Worm (Caenorhabditis elegans): ENCODE results near the gene R02F2.6.

Gene R02F2.6

ce11 chrIII:5498973-5499372 is 20.2 kb upstream of the R02F2.6 start, which contains the start of gene R02F2.9 (continued):
- TF ChIP-seq nhr-77 (tag; optimal IDR thresholded peaks at IDR 0.05): no peak
- TF ChIP-seq ets-5 (GFP tag; IDR thresholded peaks at IDR 0.05): no peak
- peak; percentile 58 for TF ChIP-seq lin-14 (GFP tag; optimal IDR thresholded peaks at IDR 0.05)
- TF ChIP-seq dsc-1 (tag; optimal IDR thresholded peaks at IDR 0.05): peak; percentile 75
- no peak for TF ChIP-seq Y116A8C.19 (tag; optimal IDR thresholded peaks at IDR 0.05; ENCODE audit: borderline replicate concordance)
- peak; percentile 17 for TF ChIP-seq snpc-4 (tag; optimal IDR thresholded peaks at IDR 0.05)
- TF ChIP-seq pqm-1 (tag; optimal IDR thresholded peaks at IDR 0.05): no peak
- TF ChIP-seq dpl-1 (GFP tag; optimal IDR thresholded peaks at IDR 0.05): peak; percentile 91 to 95 (median 94)
- no peak for TF ChIP-seq elt-3 (tag; optimal IDR thresholded peaks at IDR 0.05)
- no peak for TF ChIP-seq jun-1 (tag; optimal IDR thresholded peaks at IDR 0.05)
- peak; percentile 62 to 93 for TF ChIP-seq efl-1 (optimal IDR thresholded peaks at IDR 0.05)
- peak; percentile 94 to 99 for TF ChIP-seq efl-1 (GFP tag; optimal IDR thresholded peaks at IDR 0.05 in 1 of 2)
- TF ChIP-seq aha-1 (tag; optimal IDR thresholded peaks at IDR 0.05): no peak
- TF ChIP-seq ceh-63 (GFP tag; optimal IDR thresholded peaks at IDR 0.05): no peak
- TF ChIP-seq mef-2 (tag; optimal IDR thresholded peaks at IDR 0.05): no peak
- peak; percentile 82 for TF ChIP-seq nhr-71 (tag; optimal IDR thresholded peaks at IDR 0.05)
- TF ChIP-seq snu-23 (GFP tag; optimal IDR thresholded peaks at IDR 0.05): peak; percentile 74
- no peak for TF ChIP-seq fkh-4 (tag; optimal IDR thresholded peaks at IDR 0.05; ENCODE audit: borderline replicate concordance)
- peak; percentile 5 for TF ChIP-seq C04F5.9 (tag; optimal IDR thresholded peaks at IDR 0.05)
- peak; percentile 37 for TF ChIP-seq ceh-90 (tag; optimal IDR thresholded peaks at IDR 0.05)
- peak; percentile 7 for TF ChIP-seq zip-4 (GFP tag; optimal IDR thresholded peaks at IDR 0.05)
- no peak for TF ChIP-seq hpl-2 (GFP tag; optimal IDR thresholded peaks at IDR 0.05)
- peak; percentile 75 to 80 for TF ChIP-seq lsy-2 (tag; optimal IDR thresholded peaks at IDR 0.05)
- peak; percentile 71 for TF ChIP-seq swsn-7 (tag; optimal IDR thresholded peaks at IDR 0.05)
- no peak for TF ChIP-seq mdl-1 (tag; optimal IDR thresholded peaks at IDR 0.05)
- peak; percentile 69 for TF ChIP-seq nhr-19 (GFP tag; conservative IDR thresholded peaks at IDR 0.05)
- peak; percentile 29 for TF ChIP-seq lin-13 (GFP tag; optimal IDR thresholded peaks at IDR 0.05)
- peak; percentile 16 for TF ChIP-seq lin-39 (tag; optimal IDR thresholded peaks at IDR 0.05)
- TF ChIP-seq fkh-10 (GFP tag; optimal IDR thresholded peaks at IDR 0.05): no peak
- no peak for TF ChIP-seq egl-27 (tag; optimal IDR thresholded peaks at IDR 0.05)
- TF ChIP-seq isw-1 (GFP tag; IDR thresholded peaks at IDR 0.05): peak; percentile 54
- peak; percentile 46 for TF ChIP-seq nhr-90 (tag; optimal IDR thresholded peaks at IDR 0.05; ENCODE audit: poor library complexity)
- TF ChIP-seq grh-1 (GFP tag; IDR thresholded peaks at IDR 0.05): peak; percentile 53; the same call in 1 of the 2 replicates
- TF ChIP-seq aly-2 (tag; optimal IDR thresholded peaks at IDR 0.05): peak; percentile 13
- no peak for TF ChIP-seq C34B4.2 (tag; optimal IDR thresholded peaks at IDR 0.05)
- no peak for TF ChIP-seq unc-130 (tag; optimal IDR thresholded peaks at IDR 0.05)

- TF ChIP-seq sup-37 (GFP tag; optimal IDR thresholded peaks at IDR 0.05) (no peak), xbp-1 (tag; optimal IDR thresholded peaks at IDR 0.05) (no peak), C16A3.4 (tag; optimal IDR thresholded peaks at IDR 0.05) (no peak), ets-5 (GFP tag; IDR thresholded peaks at IDR 0.05) (no peak), nhr-71 (tag; optimal IDR thresholded peaks at IDR 0.05) (no peak), irx-1 (tag; optimal IDR thresholded peaks at IDR 0.05) (no peak), lin-15B (tag; optimal IDR thresholded peaks at IDR 0.05) (no peak)
Observed at ce11 chrIII:5495168-5495567, 16.4 kb upstream of the R02F2.6 start, which contains the start of gene R02F2.8. Gene R02F2.8 (minus strand): TSS chrIII:5495268.

ce11 chrIII:5487087-5487603 is 8.4 kb upstream of the R02F2.6 start, which contains the start of gene osg-1:
Gene osg-1 (plus strand): TSS chrIII:5487553.
- TF ChIP-seq blmp-1 (tag; optimal IDR thresholded peaks at IDR 0.05) (no peak), nhr-85 (tag) (peak; percentile 9), nhr-20 (tag; optimal IDR thresholded peaks at IDR 0.05) (no peak), efl-1 (optimal IDR thresholded peaks at IDR 0.05) (no peak), efl-1 (GFP tag; optimal IDR thresholded peaks at IDR 0.05 in 1 of 2) (peak in 1 of 2 experiments; percentile 45)

Measured in whole organism, L1 larva.